Fruit fly (Drosophila melanogaster): ENCODE measurements around the gene CG32006.

CG32006 gene

dm6 chr4:179062-179919 lies 28.7 kb downstream of the CG32006 start, which contains the start of gene Arl4 (continued):
- TF ChIP-seq gcm (GFP tag; optimal IDR thresholded peaks at IDR 0.05) (no peak), ato (GFP tag; IDR thresholded peaks at IDR 0.05; ENCODE audit: partially characterized antibody) (no peak), zen2 (GFP tag; IDR thresholded peaks at IDR 0.05; ENCODE audit: partially characterized antibody) (no peak), D19A (tag; optimal IDR thresholded peaks at IDR 0.05) (no peak), Hr78 (GFP tag; optimal IDR thresholded peaks at IDR 0.05) (peak in 1 of 2 experiments; percentile 15), Hr51 (GFP tag; optimal IDR thresholded peaks at IDR 0.05) (no peak), zfh2 (GFP tag; optimal IDR thresholded peaks at IDR 0.05) (peak; percentile 16), CG12071 (GFP tag; optimal IDR thresholded peaks at IDR 0.05) (no peak), gce (GFP tag; IDR thresholded peaks at IDR 0.05) (no peak), tll (GFP tag; optimal IDR thresholded peaks at IDR 0.05) (no peak), CG18011 (GFP tag; optimal IDR thresholded peaks at IDR 0.05) (no peak), crp (GFP tag; optimal IDR thresholded peaks at IDR 0.05) (no peak), CG3847 (GFP tag; IDR thresholded peaks at IDR 0.05) (no peak), CG34422 (GFP tag; IDR thresholded peaks at IDR 0.05) (no peak), repo (GFP tag; optimal IDR thresholded peaks at IDR 0.05) (no peak), bbx (GFP tag; IDR thresholded peaks at IDR 0.05; ENCODE audit: partially characterized antibody) (no peak), CG10543 (GFP tag; optimal IDR thresholded peaks at IDR 0.05) (no peak), Dp (GFP tag; optimal IDR thresholded peaks at IDR 0.05) (no peak), Lhr (GFP tag; optimal IDR thresholded peaks at IDR 0.05) (peak; percentile 69), CG12769 (tag; optimal IDR thresholded peaks at IDR 0.05) (peak; percentile 33), sima (GFP tag; optimal IDR thresholded peaks at IDR 0.05) (no peak), HLH3B (GFP tag; IDR thresholded peaks at IDR 0.05) (0 out of 2 replicates have a peak, but pooled peaks have one; percentile 12), CG7963 (GFP tag; IDR thresholded peaks at IDR 0.05; ENCODE audit: partially characterized antibody) (no peak), Stat92E (GFP tag; optimal IDR thresholded peaks at IDR 0.05) (peak in 1 of 3 experiments; percentile 20), CG30403 (GFP tag; optimal IDR thresholded peaks at IDR 0.05) (peak; percentile 5), CG10654 (GFP tag; optimal IDR thresholded peaks at IDR 0.05) (no peak), ftz-f1 (GFP tag; optimal IDR thresholded peaks at IDR 0.05) (no peak), unpg (GFP tag; optimal IDR thresholded peaks at IDR 0.05) (no peak), Side (GFP tag; optimal IDR thresholded peaks at IDR 0.05) (no peak), Xbp1 (GFP tag; optimal IDR thresholded peaks at IDR 0.05) (peak; percentile 34), Dip3 (GFP tag; optimal IDR thresholded peaks at IDR 0.05) (peak; percentile 16), wek (GFP tag; optimal IDR thresholded peaks at IDR 0.05) (peak; percentile 30), danr (GFP tag; IDR thresholded peaks at IDR 0.05) (no peak), Gug (GFP tag; IDR thresholded peaks at IDR 0.05) (no peak; the same call in 3 of the 4 replicates), wdn (GFP tag; IDR thresholded peaks at IDR 0.05) (no peak), Oli (tag; optimal IDR thresholded peaks at IDR 0.05) (no peak), CG2129 (GFP tag; IDR thresholded peaks at IDR 0.05; ENCODE audit: partially characterized antibody) (no peak), NC2α (GFP tag; optimal IDR thresholded peaks at IDR 0.05) (no peak), CG4730 (GFP tag; IDR thresholded peaks at IDR 0.05) (no peak), abd-A (tag; optimal IDR thresholded peaks at IDR 0.05) (no peak), CG11504 (tag; optimal IDR thresholded peaks at IDR 0.05) (no peak), CG33213 (GFP tag; optimal IDR thresholded peaks at IDR 0.05) (peak; percentile 25), CTCF (GFP tag; optimal IDR thresholded peaks at IDR 0.05) (no peak), CG17361 (GFP tag; IDR thresholded peaks at IDR 0.05) (peak; percentile 60; the same call in 1 of the 3 replicates), CG3995 (GFP tag; optimal IDR thresholded peaks at IDR 0.05) (peak; percentile 43), Myb (GFP tag; optimal IDR thresholded peaks at IDR 0.05) (peak; percentile 41), CG6654 (GFP tag; optimal IDR thresholded peaks at IDR 0.05) (no peak)

All from whole organism, embryonic.